Worm (Caenorhabditis elegans) whole organism, midembryonic: Measurements from ENCODE around the gene otpl-5.

ENCODE experiments used
- T22C8.4 ChIP-seq: fragments of 200-800 bp; sonication (Bioruptor generic); IDR thresholded peaks from 2 replicates; pipeline ENCODE4 v1.3.6; 2022; ENCODE audit warnings: missing genetic modification characterization, missing compliant biosample characterization
- cog-1 ChIP-seq: sonication (generic microtip); optimal IDR thresholded peaks from 2 replicates; lab custom pipeline; 2016; ENCODE audit warnings: missing genetic modification characterization, missing compliant biosample characterization
- flt-1 ChIP-seq: fragments of 200-800 bp; sonication (Bioruptor generic); IDR thresholded peaks from 2 replicates; pipeline ENCODE4 v1.3.6; 2022; ENCODE audit warnings: missing genetic modification characterization, missing compliant biosample characterization
- klf-2 ChIP-seq: fragments of 200-800 bp; sonication (Bioruptor generic); conservative IDR thresholded peaks from 2 replicates; pipeline ENCODE4 v1.3.6; 2022; ENCODE audit warnings: missing genetic modification reagents, missing genetic modification characterization, missing compliant biosample characterization
- med-1 ChIP-seq: sonication (generic microtip); optimal IDR thresholded peaks from 2 replicates; lab custom pipeline; 2017; ENCODE audit warnings: missing genetic modification characterization, mild to moderate bottlenecking, missing compliant biosample characterization, antibody characterized with exemption, missing genetic modification reagents; ENCODE audit not compliant: insufficient read depth
- ref-1 ChIP-seq: fragments of 200-800 bp; sonication (Bioruptor generic); conservative IDR thresholded peaks from 2 replicates; pipeline ENCODE4 v1.3.6; 2022; ENCODE audit warnings: missing genetic modification reagents, missing genetic modification characterization, missing compliant biosample characterization
- tab-1 ChIP-seq: fragments of 200-800 bp; sonication (Bioruptor generic); IDR thresholded peaks from 2 replicates; pipeline ENCODE4 v1.3.6; 2022; ENCODE audit warnings: missing genetic modification characterization, missing compliant biosample characterization
- ztf-23 ChIP-seq: fragments of 200-800 bp; sonication (Bioruptor generic); IDR thresholded peaks from 2 replicates; pipeline ENCODE4 v1.3.6; 2022; ENCODE audit warnings: missing genetic modification reagents, missing genetic modification characterization, missing compliant biosample characterization
- ztf-29 ChIP-seq: fragments of 200-800 bp; sonication (Bioruptor generic); IDR thresholded peaks from 2 replicates; pipeline ENCODE4 v1.3.6; 2022; ENCODE audit warnings: missing genetic modification reagents, missing genetic modification characterization, missing compliant biosample characterization

Gene otpl-5

DNA sequence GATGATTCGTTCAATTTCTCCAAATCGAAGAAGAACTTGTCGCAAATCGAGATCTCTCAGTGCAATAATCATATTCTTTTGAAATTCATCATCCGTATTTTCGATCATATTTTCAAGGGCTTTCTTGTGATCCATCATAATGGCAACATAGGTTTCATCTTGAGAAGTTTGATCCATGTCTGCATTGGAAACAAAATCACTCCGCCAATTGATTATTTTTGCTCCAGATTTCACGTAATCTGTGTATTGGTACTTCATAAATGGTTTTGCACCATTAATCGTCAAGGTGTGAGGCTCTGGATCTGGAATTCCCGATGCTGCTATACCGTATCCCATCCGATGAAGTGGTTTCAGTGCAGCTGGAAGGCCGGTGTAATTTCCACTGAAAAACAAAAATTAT is 12.9 kb upstream of the otpl-5 start:
- TF ChIP-seq T22C8.4: no peak
- TF ChIP-seq ref-1 (GFP tag; lab: Robert Waterston, UW): no peak
- TF ChIP-seq ztf-29 (GFP tag; lab: Robert Waterston, UW): no peak
- no peak for TF ChIP-seq tab-1 (GFP tag; lab: Robert Waterston, UW)
- TF ChIP-seq flt-1 (GFP tag; lab: Robert Waterston, UW): no peak
- TF ChIP-seq ztf-23 (GFP tag; lab: Robert Waterston, UW): no peak
- no peak for TF ChIP-seq klf-2
- no peak for TF ChIP-seq med-1 (GFP tag; lab: Kevin White, UChicago)
- TF ChIP-seq cog-1: no peak

ce11 chrV:8517711-8518110 is 11.6 kb upstream of the otpl-5 start:
- TF ChIP-seq tab-1 (GFP tag; lab: Robert Waterston, UW) (no peak), ztf-23 (GFP tag; lab: Robert Waterston, UW) (no peak), flt-1 (GFP tag; lab: Robert Waterston, UW) (no peak), T22C8.4 (no peak), cog-1 (no peak), med-1 (GFP tag; lab: Kevin White, UChicago) (no peak), ztf-29 (GFP tag; lab: Robert Waterston, UW) (no peak), klf-2 (no peak), ref-1 (GFP tag; lab: Robert Waterston, UW) (no peak)

DNA sequence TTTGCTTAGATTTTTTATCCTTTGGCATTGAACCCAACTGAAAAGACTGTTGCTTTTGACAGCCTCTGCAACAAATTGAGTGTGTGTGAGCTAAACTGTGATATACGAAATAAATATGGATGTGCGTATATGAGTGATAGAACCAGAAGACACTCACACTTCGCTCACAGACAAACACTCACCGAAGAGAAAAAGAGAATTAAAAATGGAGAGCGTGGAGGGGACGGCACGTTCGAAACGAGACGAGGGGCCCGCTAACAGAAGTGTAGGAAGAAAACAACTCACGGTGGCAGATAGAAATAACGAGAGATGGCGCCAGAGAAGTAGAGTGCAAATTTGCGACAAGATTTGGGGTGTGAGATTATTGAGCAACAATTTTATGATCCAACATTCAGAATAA is 11.0 kb upstream of the otpl-5 start:
- no peak for TF ChIP-seq T22C8.4
- no peak for TF ChIP-seq ref-1 (GFP tag; lab: Robert Waterston, UW)
- TF ChIP-seq klf-2: no peak
- no peak for TF ChIP-seq med-1 (GFP tag; lab: Kevin White, UChicago)
- TF ChIP-seq ztf-29 (GFP tag; lab: Robert Waterston, UW): no peak
- TF ChIP-seq ztf-23 (GFP tag; lab: Robert Waterston, UW): no peak
- TF ChIP-seq cog-1: no peak
- no peak for TF ChIP-seq tab-1 (GFP tag; lab: Robert Waterston, UW)
- TF ChIP-seq flt-1 (GFP tag; lab: Robert Waterston, UW): no peak

- TF ChIP-seq klf-2: no peak
- TF ChIP-seq cog-1: no peak
- TF ChIP-seq med-1 (GFP tag; lab: Kevin White, UChicago): no peak
- TF ChIP-seq ztf-29 (GFP tag; lab: Robert Waterston, UW): no peak
- no peak for TF ChIP-seq T22C8.4
- TF ChIP-seq ztf-23 (GFP tag; lab: Robert Waterston, UW): no peak
- no peak for TF ChIP-seq tab-1 (GFP tag; lab: Robert Waterston, UW)
- TF ChIP-seq ref-1 (GFP tag; lab: Robert Waterston, UW): no peak
- no peak for TF ChIP-seq flt-1 (GFP tag; lab: Robert Waterston, UW)
Observed at ce11 chrV:8518822-8519392, 10.4 kb upstream of the otpl-5 start, which contains the start of gene F45F2.10. F45F2.10 (minus strand) TSS chrV:8518872.

ce11 chrV:8520846-8521553 is 8.3 kb upstream of the otpl-5 start, which contains the start of the genes F45F2.11 and otpl-7:
F45F2.11 (minus strand) TSS chrV:8520896.
otpl-7 (plus strand) TSS chrV:8521503.
- TF ChIP-seq cog-1 (no peak), tab-1 (GFP tag; lab: Robert Waterston, UW) (no peak), ref-1 (GFP tag; lab: Robert Waterston, UW) (no peak), T22C8.4 (no peak), flt-1 (GFP tag; lab: Robert Waterston, UW) (no peak), med-1 (GFP tag; lab: Kevin White, UChicago) (no peak), ztf-29 (GFP tag; lab: Robert Waterston, UW) (no peak), ztf-23 (GFP tag; lab: Robert Waterston, UW) (no peak), klf-2 (no peak)

DNA sequence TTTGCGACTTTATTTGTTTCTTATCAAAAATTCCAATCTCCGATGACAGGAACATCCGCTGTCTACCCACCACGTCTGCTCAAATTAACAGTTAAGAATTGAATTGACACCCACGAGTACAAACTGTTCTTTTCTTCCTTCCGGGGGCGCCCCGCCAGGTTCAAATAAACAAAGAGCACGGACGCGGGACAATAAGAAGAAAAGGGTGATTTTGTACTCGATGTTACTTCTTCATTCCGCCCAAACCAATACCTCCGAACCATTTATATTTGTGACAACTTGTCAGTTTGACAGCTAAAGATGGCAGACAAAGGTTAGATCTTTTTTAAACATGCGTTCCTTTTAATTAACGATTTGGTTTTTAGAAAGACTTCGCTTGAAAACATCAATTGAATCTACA is 3.5 kb upstream of the otpl-5 start, which contains the start of gene otpl-6:
TSS of gene otpl-6 (plus strand) at position 301 of the 400 bp plus-strand sequence.
- no peak for TF ChIP-seq cog-1
- no peak for TF ChIP-seq med-1 (GFP tag; lab: Kevin White, UChicago)
- no peak for TF ChIP-seq klf-2
- TF ChIP-seq tab-1 (GFP tag; lab: Robert Waterston, UW): no peak
- no peak for TF ChIP-seq ref-1 (GFP tag; lab: Robert Waterston, UW)
- TF ChIP-seq ztf-29 (GFP tag; lab: Robert Waterston, UW): no peak
- TF ChIP-seq T22C8.4: no peak
- TF ChIP-seq flt-1 (GFP tag; lab: Robert Waterston, UW): no peak
- TF ChIP-seq ztf-23 (GFP tag; lab: Robert Waterston, UW): no peak

DNA sequence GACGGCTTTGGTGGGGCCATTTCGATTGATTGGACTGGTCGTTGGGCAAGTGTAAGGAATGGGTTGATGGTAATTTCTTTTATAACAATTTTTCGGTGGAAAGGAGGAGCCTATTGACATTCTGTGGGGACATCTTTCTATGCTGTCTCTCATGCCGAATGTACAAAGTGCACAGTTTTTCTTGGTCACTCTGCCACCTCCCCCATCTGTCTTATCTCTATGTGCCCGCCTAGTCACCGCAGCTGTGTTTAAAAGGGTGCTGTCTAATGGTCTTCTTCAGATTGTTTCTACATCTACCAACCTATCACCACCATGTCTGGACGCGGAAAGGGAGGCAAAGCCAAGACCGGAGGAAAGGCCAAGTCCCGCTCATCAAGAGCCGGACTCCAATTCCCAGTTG is 3.7 kb downstream of the otpl-5 start, which contains the start of the genes his-8 and his-7:
TSS of gene his-8 (minus strand) at position 20 of the 400 bp plus-strand sequence.
TSS of gene his-7 (plus strand) at position 313 of the 400 bp plus-strand sequence.
- TF ChIP-seq flt-1 (GFP tag; lab: Robert Waterston, UW): peak; percentile 77

DNA sequence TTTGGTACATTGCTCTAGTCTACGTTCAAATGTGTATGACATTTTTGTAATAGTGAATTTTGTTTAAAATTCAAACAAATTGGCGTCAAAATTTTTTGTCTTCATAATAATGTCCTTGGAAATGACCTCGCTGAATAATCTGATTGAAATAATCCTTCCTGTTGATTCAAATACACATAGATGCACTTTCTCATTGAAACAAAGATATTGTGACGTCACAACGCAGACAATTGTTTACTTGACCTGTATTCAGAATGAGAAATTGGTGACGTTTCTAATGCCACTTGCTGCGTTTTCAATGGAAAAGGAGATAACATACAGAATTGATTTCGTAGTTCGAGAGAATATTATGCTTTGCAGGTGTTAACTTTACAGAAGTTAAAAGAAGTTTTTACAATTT is 4.6 kb downstream of the otpl-5 start:
- TF ChIP-seq ztf-23 (GFP tag; lab: Robert Waterston, UW): no peak
- TF ChIP-seq klf-2: no peak
- TF ChIP-seq ztf-29 (GFP tag; lab: Robert Waterston, UW): no peak

ce11 chrV:8534534-8535283 is 5.4 kb downstream of the otpl-5 start, which contains the start of the genes his-6 and his-5:
his-6 (minus strand) TSS chrV:8534977.
his-5 (plus strand) TSS chrV:8535214.
- TF ChIP-seq flt-1 (GFP tag; lab: Robert Waterston, UW) (peak; percentile 72), ztf-23 (GFP tag; lab: Robert Waterston, UW) (peak; percentile 73; the same call in 1 of the 2 replicates), cog-1 (peak; percentile 2), ztf-29 (GFP tag; lab: Robert Waterston, UW) (peak; percentile 31; the same call in 1 of the 2 replicates), klf-2 (0 out of 2 replicates have a peak, but pooled peaks have one; percentile 29)
